Worm (Caenorhabditis elegans): ENCODE results near the gene Y73F8A.10.

- no peak for TF ChIP-seq elt-1 (tag; optimal IDR thresholded peaks at IDR 0.05; ENCODE audit: borderline replicate concordance, insufficient read depth)
- peak; percentile 55 for TF ChIP-seq unc-62 (GFP tag; optimal IDR thresholded peaks at IDR 0.05)
- TF ChIP-seq snpc-4 (tag; optimal IDR thresholded peaks at IDR 0.05): no peak
- TF ChIP-seq nhr-12 (tag; optimal IDR thresholded peaks at IDR 0.05): no peak
- no peak for TF ChIP-seq ces-1 (GFP tag; optimal IDR thresholded peaks at IDR 0.05)
- no peak for TF ChIP-seq nhr-76 (tag; optimal IDR thresholded peaks at IDR 0.05)
- no peak for TF ChIP-seq zip-8 (tag; optimal IDR thresholded peaks at IDR 0.05)
These were observed 20.1 kb upstream of the Y73F8A.10 start for ce11 chrIV:15274063-15274462.
